Fruit fly (Drosophila melanogaster) whole organism, embryonic: ENCODE results near the gene CG4267.

Source experiments
- Asciz ChIP-seq: fragments of 200-800 bp; sonication (Bioruptor generic); optimal IDR thresholded peaks from 2 replicates; lab custom pipeline; 2017; ENCODE audit warnings: missing biosample characterization, mild to moderate bottlenecking, missing genetic modification characterization, missing genetic modification reagents
- B-H2 ChIP-seq: fragments of 200-800 bp; sonication (Bioruptor generic); optimal IDR thresholded peaks from 2 replicates; lab custom pipeline; 2018; ENCODE audit warnings: missing biosample characterization, mild to moderate bottlenecking, missing genetic modification characterization
- CG10979 ChIP-seq: fragments of 200-800 bp; sonication (Bioruptor generic); optimal IDR thresholded peaks from 2 replicates; lab custom pipeline; 2018; ENCODE audit warnings: missing biosample characterization, mild to moderate bottlenecking, missing genetic modification characterization, moderate library complexity
- CG12104 ChIP-seq: fragments of 200-800 bp; sonication (Bioruptor generic); optimal IDR thresholded peaks from 3 replicates; lab custom pipeline; 2016; ENCODE audit warnings: missing biosample characterization, missing genetic modification characterization
- CG12769 ChIP-seq: fragments of 200-800 bp; sonication (Bioruptor generic); optimal IDR thresholded peaks from 2 replicates; lab custom pipeline; 2019; ENCODE audit warnings: missing biosample characterization, mild to moderate bottlenecking, missing genetic modification characterization, moderate library complexity
- CG13123 ChIP-seq: fragments of 200-800 bp; sonication (Bioruptor generic); optimal IDR thresholded peaks from 2 replicates; lab custom pipeline; 2016; ENCODE audit warnings: missing biosample characterization, missing genetic modification characterization
- CG13287 ChIP-seq: fragments of 200-800 bp; sonication (Bioruptor generic); IDR thresholded peaks from 2 replicates; pipeline ENCODE4 v1.3.6; 2022; ENCODE audit warnings: missing biosample characterization, missing genetic modification characterization; ENCODE audit not compliant: partially characterized antibody
- CG13894 ChIP-seq: fragments of 200-800 bp; sonication (Bioruptor generic); optimal IDR thresholded peaks from 3 replicates; lab custom pipeline; 2018; ENCODE audit warnings: missing biosample characterization, mild to moderate bottlenecking, missing genetic modification characterization, moderate library complexity
- CG17361 ChIP-seq: fragments of 200-800 bp; sonication (Bioruptor generic); IDR thresholded peaks from 3 replicates; pipeline ENCODE4 v1.3.6; 2022; ENCODE audit warnings: missing biosample characterization, missing genetic modification characterization
- CG18599 ChIP-seq: fragments of 200-800 bp; sonication (Bioruptor generic); optimal IDR thresholded peaks from 3 replicates; lab custom pipeline; 2017; ENCODE audit warnings: missing biosample characterization, missing genetic modification characterization, mild to moderate bottlenecking, moderate library complexity, missing genetic modification reagents
- CG31441 ChIP-seq: fragments of 200-800 bp; sonication (Bioruptor generic); IDR thresholded peaks from 2 replicates; pipeline ENCODE4 v1.3.6; 2022; ENCODE audit warnings: missing biosample characterization, missing genetic modification characterization
- CG34224 ChIP-seq: fragments of 200-800 bp; sonication (Bioruptor generic); IDR thresholded peaks from 3 replicates; pipeline ENCODE4 v1.3.6; 2022; ENCODE audit warnings: missing biosample characterization, missing genetic modification characterization; ENCODE audit not compliant: partially characterized antibody
- CG4617 ChIP-seq: fragments of 200-800 bp; sonication (Bioruptor generic); optimal IDR thresholded peaks from 3 replicates; lab custom pipeline; 2016; ENCODE audit warnings: missing biosample characterization, missing genetic modification characterization, borderline replicate concordance
- CG6254 ChIP-seq: fragments of 200-800 bp; sonication (Bioruptor generic); optimal IDR thresholded peaks from 3 replicates; lab custom pipeline; 2017; ENCODE audit warnings: mild to moderate bottlenecking, missing biosample characterization, missing genetic modification reagents, missing genetic modification characterization
- CG7357 ChIP-seq: fragments of 200-800 bp; sonication (Bioruptor generic); IDR thresholded peaks from 3 replicates; pipeline ENCODE4 v1.3.6; 2022; ENCODE audit warnings: missing biosample characterization, missing genetic modification characterization
- CG7786 ChIP-seq: fragments of 200-800 bp; sonication (Bioruptor generic); optimal IDR thresholded peaks from 2 replicates; lab custom pipeline; 2016; ENCODE audit warnings: missing biosample characterization, missing genetic modification characterization
- CG7987 ChIP-seq: fragments of 200-800 bp; sonication (Bioruptor generic); optimal IDR thresholded peaks from 2 replicates; lab custom pipeline; 2018; ENCODE audit warnings: missing biosample characterization, mild to moderate bottlenecking, missing genetic modification characterization, moderate library complexity
- CG8089 ChIP-seq: fragments of 200-800 bp; sonication (Bioruptor generic); optimal IDR thresholded peaks from 3 replicates; lab custom pipeline; 2016; ENCODE audit warnings: missing biosample characterization, missing genetic modification characterization
- Elba2 ChIP-seq: fragments of 200-800 bp; sonication (Bioruptor generic); optimal IDR thresholded peaks from 3 replicates; lab custom pipeline; 2016; ENCODE audit warnings: missing biosample characterization, missing genetic modification characterization
- H15 ChIP-seq: fragments of 200-800 bp; sonication (Bioruptor generic); IDR thresholded peaks from 3 replicates; pipeline ENCODE4 v1.3.6; 2022; ENCODE audit warnings: missing biosample characterization, missing genetic modification characterization
- Hand ChIP-seq: fragments of 200-800 bp; sonication (Bioruptor generic); optimal IDR thresholded peaks from 2 replicates; lab custom pipeline; 2017; ENCODE audit warnings: mild to moderate bottlenecking, missing biosample characterization, missing genetic modification reagents, missing genetic modification characterization
- Hr3 ChIP-seq: fragments of 200-800 bp; sonication (Bioruptor generic); optimal IDR thresholded peaks from 3 replicates; lab custom pipeline; 2016; ENCODE audit warnings: missing biosample characterization, missing genetic modification characterization
- Side ChIP-seq: fragments of 200-800 bp; sonication (Bioruptor generic); optimal IDR thresholded peaks from 2 replicates; lab custom pipeline; 2016; ENCODE audit warnings: missing biosample characterization, missing genetic modification characterization
- Sox100B ChIP-seq: fragments of 200-800 bp; sonication (Bioruptor generic); optimal IDR thresholded peaks from 3 replicates; lab custom pipeline; 2018; ENCODE audit warnings: missing biosample characterization, mild to moderate bottlenecking, missing genetic modification characterization
- Sry-δ ChIP-seq: fragments of 200-800 bp; sonication (Bioruptor generic); optimal IDR thresholded peaks from 2 replicates; lab custom pipeline; 2016; ENCODE audit warnings: missing biosample characterization, missing genetic modification characterization
- Xbp1 ChIP-seq: fragments of 200-800 bp; sonication (Bioruptor generic); optimal IDR thresholded peaks from 3 replicates; lab custom pipeline; 2016; ENCODE audit warnings: missing biosample characterization, mild to moderate bottlenecking, missing genetic modification characterization
- abd-A ChIP-seq: fragments of 200-800 bp; sonication (Bioruptor generic); optimal IDR thresholded peaks from 3 replicates; lab custom pipeline; 2019; ENCODE audit warnings: missing biosample characterization, mild to moderate bottlenecking, missing genetic modification characterization, moderate library complexity
- ash1 ChIP-seq: fragments of 200-800 bp; sonication (Bioruptor generic); optimal IDR thresholded peaks from 2 replicates; lab custom pipeline; 2018; ENCODE audit warnings: missing biosample characterization, mild to moderate bottlenecking, missing genetic modification characterization
- fd96Cb ChIP-seq: fragments of 200-800 bp; sonication (Bioruptor generic); optimal IDR thresholded peaks from 2 replicates; lab custom pipeline; 2018; ENCODE audit warnings: missing biosample characterization, mild to moderate bottlenecking, missing genetic modification characterization, moderate library complexity
- fu2 ChIP-seq: fragments of 200-800 bp; sonication (Bioruptor generic); optimal IDR thresholded peaks from 2 replicates; lab custom pipeline; 2016; ENCODE audit warnings: missing biosample characterization, missing genetic modification characterization
- insv ChIP-seq, 2 experiments: fragments of 200-800 bp; sonication (Bioruptor generic); optimal IDR thresholded peaks; 3 replicates each; lab custom pipeline; 2016 to 2018; ENCODE audit warnings: missing biosample characterization in 2 of 2, missing genetic modification characterization in 2 of 2
- knrl ChIP-seq: fragments of 200-800 bp; sonication (Bioruptor generic); IDR thresholded peaks from 3 replicates; pipeline ENCODE4 v1.3.6; 2022; ENCODE audit warnings: missing biosample characterization, missing genetic modification characterization; ENCODE audit not compliant: partially characterized antibody
- lab ChIP-seq: fragments of 200-800 bp; sonication (Bioruptor generic); optimal IDR thresholded peaks from 3 replicates; lab custom pipeline; 2017; ENCODE audit warnings: missing biosample characterization, missing genetic modification characterization, mild to moderate bottlenecking, moderate library complexity, missing genetic modification reagents
- lbe ChIP-seq: fragments of 200-800 bp; sonication (Bioruptor generic); optimal IDR thresholded peaks from 2 replicates; lab custom pipeline; 2016; ENCODE audit warnings: missing biosample characterization, mild to moderate bottlenecking, missing genetic modification characterization
- peb ChIP-seq: fragments of 200-800 bp; sonication (Bioruptor generic); IDR thresholded peaks from 2 replicates; pipeline ENCODE4 v1.3.6; 2022; ENCODE audit warnings: missing biosample characterization, missing genetic modification characterization
- pum ChIP-seq: fragments of 200-800 bp; sonication (Bioruptor generic); optimal IDR thresholded peaks from 2 replicates; lab custom pipeline; 2016; ENCODE audit warnings: missing biosample characterization, missing genetic modification characterization
- rib ChIP-seq: fragments of 200-800 bp; sonication (Bioruptor generic); IDR thresholded peaks from 2 replicates; pipeline ENCODE4 v1.3.6; 2022; ENCODE audit warnings: missing biosample characterization, missing genetic modification characterization
- shn ChIP-seq: fragments of 200-800 bp; sonication (Bioruptor generic); optimal IDR thresholded peaks from 3 replicates; lab custom pipeline; 2016; ENCODE audit warnings: missing biosample characterization, missing genetic modification characterization
- slbo ChIP-seq: fragments of 200-800 bp; sonication (Bioruptor generic); IDR thresholded peaks from 2 replicates; pipeline ENCODE4 v1.3.6; 2022; ENCODE audit warnings: missing biosample characterization, missing genetic modification characterization
- sob ChIP-seq: fragments of 200-800 bp; sonication (Bioruptor generic); IDR thresholded peaks from 2 replicates; pipeline ENCODE4 v1.3.6; 2022; ENCODE audit warnings: missing biosample characterization, missing genetic modification characterization
- vnd ChIP-seq: fragments of 200-800 bp; sonication (Bioruptor generic); IDR thresholded peaks from 3 replicates; pipeline ENCODE4 v1.3.6; 2022; ENCODE audit warnings: missing biosample characterization, missing genetic modification characterization; ENCODE audit not compliant: partially characterized antibody

CG4267 gene

DNA sequence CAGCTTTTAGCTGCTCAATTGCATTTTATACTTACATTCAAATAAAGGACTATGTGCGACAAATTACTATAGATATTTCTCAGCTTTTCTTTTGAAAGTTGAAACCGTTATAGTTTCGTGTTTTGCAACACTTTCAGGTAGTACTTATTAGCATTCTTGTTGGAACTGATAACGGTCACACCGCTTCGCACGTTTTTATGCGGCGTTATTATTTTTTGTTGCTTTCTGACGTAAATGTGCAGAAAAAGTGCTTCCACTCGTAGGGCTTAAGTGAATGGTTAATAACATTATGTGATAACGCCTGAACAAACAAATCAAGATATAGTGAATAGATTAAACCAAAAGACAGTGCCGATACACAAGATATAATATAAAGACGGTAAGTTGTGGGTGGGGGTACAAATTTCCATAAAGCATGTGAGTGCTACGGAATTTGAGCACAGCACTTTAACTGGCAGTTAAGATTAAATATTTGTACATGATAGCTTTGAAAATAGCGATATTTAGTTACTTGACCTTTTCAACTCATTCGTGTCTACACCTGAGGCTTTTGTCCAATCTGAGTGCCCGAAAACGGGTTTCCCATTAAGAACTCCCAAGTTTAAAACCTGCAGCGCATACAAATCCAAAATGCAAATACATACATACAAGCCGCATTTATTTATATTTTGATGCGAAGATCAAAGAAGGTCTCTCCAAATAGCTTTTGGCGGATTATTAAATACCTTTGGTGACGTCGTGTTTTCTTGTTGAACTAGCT, 21.4 kb upstream of the CG4267 start, which contains the start of gene papi (continued):
- no peak for TF ChIP-seq ash1 (GFP tag; lab: Kevin White, UChicago)
- TF ChIP-seq CG7987 (GFP tag; lab: Kevin White, UChicago), result peak; percentile 38
- no peak for TF ChIP-seq peb (GFP tag; lab: Robert Waterston, UW)
- TF ChIP-seq Hand, result no peak
- TF ChIP-seq vnd (GFP tag; lab: Robert Waterston, UW), result no peak
- no peak for TF ChIP-seq fd96Cb
- peak; percentile 43 for TF ChIP-seq abd-A (tag; lab: Kevin White, UChicago)
- TF ChIP-seq CG12104 (GFP tag; lab: Kevin White, UChicago), result no peak
- no peak for TF ChIP-seq CG7786 (GFP tag; lab: Kevin White, UChicago)
- TF ChIP-seq Side (GFP tag; lab: Kevin White, UChicago), result peak; percentile 23
- TF ChIP-seq CG8089 (GFP tag; lab: Kevin White, UChicago), result no peak
- TF ChIP-seq sob (GFP tag; lab: Robert Waterston, UW), result no peak
- peak; percentile 31 for TF ChIP-seq lbe (GFP tag; lab: Kevin White, UChicago)
- peak in 1 of 2 experiments; percentile 92 for TF ChIP-seq insv (GFP tag; optimal IDR thresholded peaks at IDR 0.05; lab: Kevin White, UChicago)
- 0 out of 2 replicates have a peak, but pooled peaks have one; percentile 15 for TF ChIP-seq CG13287
- TF ChIP-seq rib, result no peak
- no peak for TF ChIP-seq CG31441 (GFP tag; lab: Robert Waterston, UW)
- no peak; the same call in 2 of the 3 replicates for TF ChIP-seq knrl
- TF ChIP-seq Xbp1 (GFP tag; lab: Kevin White, UChicago), result peak; percentile 9
- TF ChIP-seq Hr3, result no peak
- peak; percentile 22 for TF ChIP-seq lab
- no peak for TF ChIP-seq pum (GFP tag; lab: Kevin White, UChicago)
- no peak for TF ChIP-seq CG7357
- TF ChIP-seq CG6254 (GFP tag; lab: Kevin White, UChicago), result no peak
- TF ChIP-seq slbo, result no peak
- peak; percentile 78 for TF ChIP-seq Elba2
- no peak for TF ChIP-seq CG13123 (GFP tag; lab: Kevin White, UChicago)
- TF ChIP-seq Sox100B (GFP tag; lab: Kevin White, UChicago), result no peak
- no peak for TF ChIP-seq Asciz (GFP tag; lab: Kevin White, UChicago)
- TF ChIP-seq CG34224 (GFP tag; lab: Robert Waterston, UW), result no peak
- no peak for TF ChIP-seq CG17361
- peak; percentile 26 for TF ChIP-seq Sry-δ (GFP tag; lab: Kevin White, UChicago)
- TF ChIP-seq CG18599, result no peak
- TF ChIP-seq H15 (GFP tag; lab: Robert Waterston, UW), result no peak
- no peak for TF ChIP-seq fu2 (GFP tag; lab: Kevin White, UChicago)
- TF ChIP-seq CG4617 (GFP tag; lab: Kevin White, UChicago), result peak; percentile 47
- no peak for TF ChIP-seq CG10979 (tag; lab: Kevin White, UChicago)
- TF ChIP-seq CG12769, result no peak
- no peak for TF ChIP-seq shn (GFP tag; lab: Kevin White, UChicago)
- peak; percentile 53 for TF ChIP-seq B-H2 (GFP tag; lab: Kevin White, UChicago)
- TF ChIP-seq CG13894 (tag; lab: Kevin White, UChicago), result peak; percentile 21
